Fruit fly (Drosophila melanogaster) whole organism, embryonic: ENCODE results near the gene SK.

Experiments used
- Ada2b ChIP-seq: fragments of 200-800 bp; sonication (Bioruptor generic); IDR thresholded peaks from 2 replicates; pipeline ENCODE4 v1.3.6; 2022; ENCODE audit warnings: missing biosample characterization, missing genetic modification characterization
- Aef1 ChIP-seq: fragments of 200-800 bp; sonication (Bioruptor generic); IDR thresholded peaks from 3 replicates; pipeline ENCODE4 v1.3.6; 2022; ENCODE audit warnings: missing biosample characterization, missing genetic modification characterization
- Bdp1 ChIP-seq: fragments of 200-800 bp; sonication (Bioruptor generic); optimal IDR thresholded peaks from 3 replicates; lab custom pipeline; 2016; ENCODE audit warnings: missing biosample characterization, missing genetic modification characterization
- CG10366 ChIP-seq: fragments of 200-800 bp; sonication (Bioruptor generic); IDR thresholded peaks from 2 replicates; pipeline ENCODE4 v1.3.6; 2022; ENCODE audit warnings: missing biosample characterization, missing genetic modification characterization
- CG10565 ChIP-seq: fragments of 200-800 bp; sonication (Bioruptor generic); optimal IDR thresholded peaks from 3 replicates; lab custom pipeline; 2016; ENCODE audit warnings: missing biosample characterization, mild to moderate bottlenecking, missing genetic modification characterization
- CG11093 ChIP-seq: fragments of 200-800 bp; sonication (Bioruptor generic); IDR thresholded peaks from 3 replicates; pipeline ENCODE4 v1.3.6; 2022; ENCODE audit warnings: missing biosample characterization, missing genetic modification characterization
- CG11247 ChIP-seq: fragments of 200-800 bp; sonication (Bioruptor generic); IDR thresholded peaks from 2 replicates; pipeline ENCODE4 v1.3.6; 2022; ENCODE audit warnings: missing biosample characterization, missing genetic modification characterization
- CG15269 ChIP-seq: fragments of 200-800 bp; sonication (Bioruptor generic); optimal IDR thresholded peaks from 2 replicates; lab custom pipeline; 2018; ENCODE audit warnings: missing biosample characterization, mild to moderate bottlenecking, missing genetic modification characterization, moderate library complexity
- CG1603 ChIP-seq: fragments of 200-800 bp; sonication (Bioruptor generic); optimal IDR thresholded peaks from 2 replicates; lab custom pipeline; 2019; ENCODE audit warnings: missing biosample characterization, mild to moderate bottlenecking, missing genetic modification characterization, moderate library complexity
- CG17186 ChIP-seq: fragments of 200-800 bp; sonication (Bioruptor generic); optimal IDR thresholded peaks from 3 replicates; lab custom pipeline; 2017; ENCODE audit warnings: missing biosample characterization, missing genetic modification reagents, missing genetic modification characterization
- CG17802 ChIP-seq: fragments of 200-800 bp; sonication (Bioruptor generic); optimal IDR thresholded peaks from 2 replicates; lab custom pipeline; 2018; ENCODE audit warnings: missing biosample characterization, mild to moderate bottlenecking, missing genetic modification characterization, moderate library complexity
- CG17912 ChIP-seq: fragments of 200-800 bp; sonication (Bioruptor generic); optimal IDR thresholded peaks from 2 replicates; lab custom pipeline; 2018; ENCODE audit warnings: missing biosample characterization, mild to moderate bottlenecking, missing genetic modification characterization
- CG3407 ChIP-seq: fragments of 200-800 bp; sonication (Bioruptor generic); optimal IDR thresholded peaks from 2 replicates; lab custom pipeline; 2018; ENCODE audit warnings: missing biosample characterization, mild to moderate bottlenecking, missing genetic modification characterization
- CG4328 ChIP-seq: fragments of 200-800 bp; sonication (Bioruptor generic); optimal IDR thresholded peaks from 3 replicates; lab custom pipeline; 2017; ENCODE audit warnings: missing biosample characterization, missing genetic modification reagents, missing genetic modification characterization
- CG4820 ChIP-seq: fragments of 200-800 bp; sonication (Bioruptor generic); optimal IDR thresholded peaks from 3 replicates; lab custom pipeline; 2016; ENCODE audit warnings: missing biosample characterization, missing genetic modification characterization
- CG6813 ChIP-seq: fragments of 200-800 bp; sonication (Bioruptor generic); optimal IDR thresholded peaks from 2 replicates; lab custom pipeline; 2017; ENCODE audit warnings: missing biosample characterization, missing genetic modification characterization, mild to moderate bottlenecking, moderate library complexity, missing genetic modification reagents
- CG6854 ChIP-seq: fragments of 200-800 bp; sonication (Bioruptor generic); optimal IDR thresholded peaks from 3 replicates; lab custom pipeline; 2017; ENCODE audit warnings: missing biosample characterization, mild to moderate bottlenecking, missing genetic modification characterization
- CG7271 ChIP-seq: fragments of 200-800 bp; sonication (Bioruptor generic); optimal IDR thresholded peaks from 2 replicates; lab custom pipeline; 2018; ENCODE audit warnings: missing biosample characterization, mild to moderate bottlenecking, missing genetic modification characterization, moderate library complexity
- CG8359 ChIP-seq: fragments of 200-800 bp; sonication (Bioruptor generic); optimal IDR thresholded peaks from 2 replicates; lab custom pipeline; 2017; ENCODE audit warnings: missing biosample characterization, mild to moderate bottlenecking, missing genetic modification characterization, borderline replicate concordance
- CG9727 ChIP-seq: fragments of 200-800 bp; sonication (Bioruptor generic); optimal IDR thresholded peaks from 3 replicates; lab custom pipeline; 2017; ENCODE audit warnings: missing biosample characterization, mild to moderate bottlenecking, missing genetic modification characterization
- CG9876 ChIP-seq: fragments of 200-800 bp; sonication (Bioruptor generic); optimal IDR thresholded peaks from 2 replicates; lab custom pipeline; 2016; ENCODE audit warnings: missing biosample characterization, missing genetic modification characterization
- CoRest ChIP-seq: fragments of 200-800 bp; sonication (Bioruptor generic); optimal IDR thresholded peaks from 3 replicates; lab custom pipeline; 2018; ENCODE audit warnings: missing biosample characterization, mild to moderate bottlenecking, missing genetic modification characterization, moderate library complexity
- CrebB ChIP-seq: fragments of 200-800 bp; sonication (Bioruptor generic); optimal IDR thresholded peaks from 3 replicates; lab custom pipeline; 2018; ENCODE audit warnings: missing biosample characterization, mild to moderate bottlenecking, missing genetic modification characterization
- E2f1 ChIP-seq: fragments of 200-800 bp; sonication (Bioruptor generic); IDR thresholded peaks from 2 replicates; pipeline ENCODE4 v1.3.6; 2022; ENCODE audit warnings: missing biosample characterization, missing genetic modification characterization
- ERR ChIP-seq: fragments of 200-800 bp; sonication (Bioruptor generic); optimal IDR thresholded peaks from 2 replicates; lab custom pipeline; 2016; ENCODE audit warnings: missing biosample characterization, missing genetic modification characterization
- Gsc ChIP-seq: fragments of 200-800 bp; sonication (Bioruptor generic); IDR thresholded peaks from 2 replicates; pipeline ENCODE4 v1.3.6; 2022; ENCODE audit warnings: missing biosample characterization, missing genetic modification characterization
- Hsf ChIP-seq: fragments of 200-800 bp; sonication (Bioruptor generic); optimal IDR thresholded peaks from 3 replicates; lab custom pipeline; 2016; ENCODE audit warnings: missing biosample characterization, missing genetic modification characterization
- Lim3 ChIP-seq: fragments of 200-800 bp; sonication (Bioruptor generic); IDR thresholded peaks from 2 replicates; pipeline ENCODE4 v1.3.6; 2022; ENCODE audit warnings: missing biosample characterization, missing genetic modification characterization
- Optix ChIP-seq: fragments of 200-800 bp; sonication (Bioruptor generic); IDR thresholded peaks from 3 replicates; pipeline ENCODE4 v1.3.6; 2022; ENCODE audit warnings: missing biosample characterization, missing genetic modification characterization
- Side ChIP-seq: fragments of 200-800 bp; sonication (Bioruptor generic); optimal IDR thresholded peaks from 2 replicates; lab custom pipeline; 2016; ENCODE audit warnings: missing biosample characterization, missing genetic modification characterization
- Sox100B ChIP-seq: fragments of 200-800 bp; sonication (Bioruptor generic); optimal IDR thresholded peaks from 3 replicates; lab custom pipeline; 2018; ENCODE audit warnings: missing biosample characterization, mild to moderate bottlenecking, missing genetic modification characterization
- Sox102F ChIP-seq: fragments of 200-800 bp; sonication (Bioruptor generic); optimal IDR thresholded peaks from 2 replicates; lab custom pipeline; 2018; ENCODE audit warnings: missing biosample characterization, mild to moderate bottlenecking, missing genetic modification characterization, moderate library complexity
- Usf ChIP-seq: fragments of 200-800 bp; sonication (Bioruptor generic); optimal IDR thresholded peaks from 2 replicates; lab custom pipeline; 2017; ENCODE audit warnings: missing genotype, missing biosample characterization, missing genetic modification characterization
- bcd ChIP-seq: fragments of 200-800 bp; sonication (Bioruptor generic); optimal IDR thresholded peaks from 2 replicates; lab custom pipeline; 2017; ENCODE audit warnings: missing biosample characterization, mild to moderate bottlenecking, missing genetic modification characterization
- cas ChIP-seq: fragments of 200-800 bp; sonication (Bioruptor generic); IDR thresholded peaks from 2 replicates; pipeline ENCODE4 v1.3.6; 2022; ENCODE audit warnings: missing biosample characterization, missing genetic modification characterization
- da ChIP-seq: fragments of 200-800 bp; sonication (Bioruptor generic); optimal IDR thresholded peaks from 2 replicates; lab custom pipeline; 2016; ENCODE audit warnings: missing biosample characterization, missing genetic modification characterization
- dmrt11E ChIP-seq: fragments of 200-800 bp; sonication (Bioruptor generic); optimal IDR thresholded peaks from 3 replicates; lab custom pipeline; 2018; ENCODE audit warnings: missing biosample characterization, mild to moderate bottlenecking, missing genetic modification characterization, moderate library complexity
- fru ChIP-seq: fragments of >200 bp; optimal IDR thresholded peaks from 2 replicates; lab custom pipeline; 2017
- gsb-n ChIP-seq: fragments of 200-800 bp; sonication (Bioruptor generic); optimal IDR thresholded peaks from 3 replicates; lab custom pipeline; 2018; ENCODE audit warnings: missing biosample characterization, mild to moderate bottlenecking, missing genetic modification characterization
- hb ChIP-seq: fragments of 200-800 bp; sonication (Bioruptor generic); IDR thresholded peaks from 3 replicates; pipeline ENCODE4 v1.3.6; 2022; ENCODE audit warnings: missing biosample characterization, missing genetic modification characterization; ENCODE audit not compliant: partially characterized antibody
- knrl ChIP-seq: fragments of 200-800 bp; sonication (Bioruptor generic); IDR thresholded peaks from 3 replicates; pipeline ENCODE4 v1.3.6; 2022; ENCODE audit warnings: missing biosample characterization, missing genetic modification characterization; ENCODE audit not compliant: partially characterized antibody
- mld ChIP-seq: fragments of 200-800 bp; sonication (Bioruptor generic); IDR thresholded peaks from 3 replicates; pipeline ENCODE4 v1.3.6; 2022; ENCODE audit warnings: missing biosample characterization, missing genetic modification characterization; ENCODE audit not compliant: partially characterized antibody
- oc ChIP-seq: fragments of 200-800 bp; sonication (Bioruptor generic); optimal IDR thresholded peaks from 2 replicates; lab custom pipeline; 2018; ENCODE audit warnings: missing biosample characterization, mild to moderate bottlenecking, missing genetic modification characterization, moderate library complexity
- onecut ChIP-seq: fragments of 200-800 bp; sonication (Bioruptor generic); IDR thresholded peaks from 2 replicates; pipeline ENCODE4 v1.3.6; 2022; ENCODE audit warnings: missing biosample characterization, missing genetic modification characterization
- rib ChIP-seq: fragments of 200-800 bp; sonication (Bioruptor generic); IDR thresholded peaks from 2 replicates; pipeline ENCODE4 v1.3.6; 2022; ENCODE audit warnings: missing biosample characterization, missing genetic modification characterization
- tgo ChIP-seq: fragments of 200-800 bp; sonication (Bioruptor generic); IDR thresholded peaks from 3 replicates; pipeline ENCODE4 v1.3.6; 2022; ENCODE audit warnings: missing biosample characterization, missing genetic modification characterization
- trh ChIP-seq: fragments of 200-800 bp; sonication (Bioruptor generic); optimal IDR thresholded peaks from 2 replicates; lab custom pipeline; 2016; ENCODE audit warnings: missing biosample characterization, missing genetic modification characterization
- unpg ChIP-seq: fragments of 200-800 bp; sonication (Bioruptor generic); optimal IDR thresholded peaks from 3 replicates; lab custom pipeline; 2018; ENCODE audit warnings: missing biosample characterization, mild to moderate bottlenecking, missing genetic modification characterization, moderate library complexity
- vvl ChIP-seq: fragments of 200-800 bp; sonication (Bioruptor generic); IDR thresholded peaks from 2 replicates; pipeline ENCODE4 v1.3.6; 2022; ENCODE audit warnings: missing biosample characterization, missing genetic modification characterization

SK gene

dm6 chrX:5419045-5419901 lies 79.2 kb downstream of the SK start (continued):
- TF ChIP-seq CG17912 (GFP tag; lab: Kevin White, UChicago): no peak
- TF ChIP-seq CG17802: peak; percentile 19
- peak; percentile 15 for TF ChIP-seq CG17186 (GFP tag; lab: Kevin White, UChicago)
- TF ChIP-seq CG7271 (tag; lab: Kevin White, UChicago): no peak
- peak; percentile 71 for TF ChIP-seq onecut (GFP tag; lab: Robert Waterston, UW)
- peak; percentile 9 for TF ChIP-seq Bdp1
- TF ChIP-seq CG11093 (GFP tag; lab: Robert Waterston, UW): peak; percentile 66; the same call in 2 of the 3 replicates
- TF ChIP-seq CG6813 (GFP tag; lab: Kevin White, UChicago): peak; percentile 55
- no peak for TF ChIP-seq Usf
- TF ChIP-seq unpg (GFP tag; lab: Kevin White, UChicago): peak; percentile 80
- TF ChIP-seq cas (GFP tag; lab: Robert Waterston, UW): 0 out of 2 replicates have a peak, but pooled peaks have one; percentile 23
- TF ChIP-seq Optix (GFP tag; lab: Robert Waterston, UW): peak; percentile 63
- TF ChIP-seq Gsc (GFP tag; lab: Robert Waterston, UW): no peak
- peak; percentile 76 for TF ChIP-seq bcd (GFP tag; lab: Kevin White, UChicago)
- TF ChIP-seq oc (tag; lab: Kevin White, UChicago): peak; percentile 68
- peak; percentile 86 for TF ChIP-seq CG10366 (GFP tag; lab: Robert Waterston, UW)
- peak; percentile 84 for TF ChIP-seq E2f1 (GFP tag; lab: Robert Waterston, UW)
- no peak for TF ChIP-seq dmrt11E
- TF ChIP-seq da (GFP tag; lab: Kevin White, UChicago): no peak
- no peak for TF ChIP-seq trh (GFP tag; lab: Kevin White, UChicago)
- 0 out of 2 replicates have a peak, but pooled peaks have one; percentile 39 for TF ChIP-seq rib (GFP tag; lab: Robert Waterston, UW)
- TF ChIP-seq CG8359 (GFP tag; lab: Kevin White, UChicago): no peak
- TF ChIP-seq CG9727 (GFP tag; lab: Kevin White, UChicago): peak; percentile 56
- TF ChIP-seq gsb-n (tag; lab: Kevin White, UChicago): peak; percentile 65
- TF ChIP-seq Hsf (GFP tag; lab: Kevin White, UChicago): peak; percentile 64
- TF ChIP-seq vvl (GFP tag; lab: Robert Waterston, UW): peak; percentile 92
- peak; percentile 79 for TF ChIP-seq Ada2b (GFP tag; lab: Robert Waterston, UW)
- TF ChIP-seq Sox100B (GFP tag; lab: Kevin White, UChicago): peak; percentile 81
- no peak for TF ChIP-seq knrl (GFP tag; lab: Robert Waterston, UW)
- TF ChIP-seq CG4820 (GFP tag; lab: Kevin White, UChicago): peak; percentile 62
- TF ChIP-seq CG9876 (GFP tag; lab: Kevin White, UChicago): peak; percentile 51
- no peak for TF ChIP-seq CrebB (tag; lab: Kevin White, UChicago)
- TF ChIP-seq CG3407 (GFP tag; lab: Kevin White, UChicago): peak; percentile 65
- TF ChIP-seq CG15269: peak; percentile 80
- peak; percentile 11 for TF ChIP-seq ERR (GFP tag; lab: Kevin White, UChicago)
- TF ChIP-seq mld (GFP tag; lab: Robert Waterston, UW): no peak
- peak; percentile 69 for TF ChIP-seq Aef1 (GFP tag; lab: Robert Waterston, UW)
- peak; percentile 50 for TF ChIP-seq CG1603 (tag; lab: Kevin White, UChicago)
- peak; percentile 23 for TF ChIP-seq Side (GFP tag; lab: Kevin White, UChicago)
- TF ChIP-seq tgo (GFP tag; lab: Robert Waterston, UW): peak; percentile 86
- peak; percentile 87 for TF ChIP-seq Sox102F (GFP tag; lab: Kevin White, UChicago)
- TF ChIP-seq CG10565 (GFP tag; lab: Kevin White, UChicago): no peak
- TF ChIP-seq Lim3 (GFP tag; lab: Robert Waterston, UW): peak; percentile 31; the same call in 1 of the 2 replicates
- peak; percentile 81 for TF ChIP-seq CoRest (tag; lab: Kevin White, UChicago)
- TF ChIP-seq fru (lab: Kevin White, UChicago): no peak
- TF ChIP-seq CG11247 (GFP tag; lab: Robert Waterston, UW): peak; percentile 67; the same call in 1 of the 2 replicates
- TF ChIP-seq CG4328 (GFP tag; lab: Kevin White, UChicago): peak; percentile 43
- TF ChIP-seq hb: no peak
- peak; percentile 50 for TF ChIP-seq CG6854 (GFP tag; lab: Kevin White, UChicago)
